Fruit fly (Drosophila melanogaster): ENCODE data around the gene CG15005.

The CG15005 gene

DNA sequence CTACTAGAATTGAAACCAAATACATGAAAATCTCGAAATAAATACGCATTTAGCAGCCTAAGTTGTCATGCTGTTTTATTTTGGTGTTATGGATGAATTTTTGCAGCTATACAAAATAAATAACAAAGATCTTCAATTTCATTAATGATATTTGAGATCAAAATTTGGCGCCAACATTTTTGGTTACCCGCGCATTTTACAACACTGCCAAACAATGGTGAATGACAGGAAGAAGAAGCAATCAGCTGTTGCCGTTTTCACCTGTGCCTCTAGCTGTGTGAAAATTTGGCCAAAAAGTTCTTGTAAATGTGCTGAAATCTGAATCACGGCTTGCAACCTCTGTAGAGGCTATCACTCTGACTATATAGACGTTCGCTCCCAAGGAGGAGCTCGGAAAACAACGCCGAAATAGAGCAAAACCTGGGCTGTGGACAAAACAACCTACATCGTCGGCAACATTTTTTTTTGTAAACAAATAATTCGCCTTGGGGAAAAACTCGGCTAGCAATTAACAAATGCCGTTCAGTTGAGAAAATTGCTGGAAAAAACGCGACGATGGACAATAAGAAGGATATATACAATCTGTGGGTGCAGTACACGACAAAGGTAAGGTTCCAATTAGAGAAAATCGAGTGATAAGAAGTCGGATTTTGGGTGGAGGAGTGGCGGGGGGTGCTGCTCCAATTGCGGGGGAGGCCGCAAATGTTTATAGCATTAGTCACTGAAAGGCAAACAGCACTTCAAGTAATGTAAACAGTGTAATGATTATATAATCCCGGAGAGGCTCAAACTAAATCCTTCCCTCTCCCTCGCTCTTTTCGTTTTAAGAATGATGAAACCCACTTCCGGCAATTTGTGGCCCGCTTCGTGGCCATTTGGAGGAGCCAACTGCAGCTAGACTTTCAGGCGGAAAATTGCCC, 10.1 kb downstream of the CG15005 start, which contains the start of gene CG43367 (continued):
- no peak for TF ChIP-seq CG17612 (GFP tag; IDR thresholded peaks at IDR 0.05)
- no peak for TF ChIP-seq CG14860 (GFP tag; IDR thresholded peaks at IDR 0.05; ENCODE audit: partially characterized antibody)
- peak; percentile 38 for TF ChIP-seq CG9932 (GFP tag; IDR thresholded peaks at IDR 0.05)
- TF ChIP-seq wek (GFP tag; optimal IDR thresholded peaks at IDR 0.05) = no peak
- peak in 1 of 2 experiments; percentile 47 for TF ChIP-seq insv (GFP tag; optimal IDR thresholded peaks at IDR 0.05)
- TF ChIP-seq CG4424 (GFP tag; optimal IDR thresholded peaks at IDR 0.05) = no peak
- TF ChIP-seq knrl (GFP tag; IDR thresholded peaks at IDR 0.05; ENCODE audit: partially characterized antibody) = no peak
- no peak for TF ChIP-seq Doc2 (GFP tag; IDR thresholded peaks at IDR 0.05)
- no peak for TF ChIP-seq zf30C (GFP tag; optimal IDR thresholded peaks at IDR 0.05)
- 0 out of 3 replicates have a peak, but pooled peaks have one; percentile 25 for TF ChIP-seq otp (GFP tag; IDR thresholded peaks at IDR 0.05)
- TF ChIP-seq CG15514 (GFP tag; optimal IDR thresholded peaks at IDR 0.05) = peak; percentile 29
- no peak for TF ChIP-seq gcm2 (GFP tag; optimal IDR thresholded peaks at IDR 0.05)
- TF ChIP-seq nom (GFP tag; optimal IDR thresholded peaks at IDR 0.05) = no peak
- no peak for TF ChIP-seq peb (GFP tag; IDR thresholded peaks at IDR 0.05)
- no peak for TF ChIP-seq B-H1 (GFP tag; IDR thresholded peaks at IDR 0.05)
- peak; percentile 94 to 98 for TF ChIP-seq crp (GFP tag; optimal IDR thresholded peaks at IDR 0.05)
- peak; percentile 45 for TF ChIP-seq HmgZ (tag; optimal IDR thresholded peaks at IDR 0.05)
- TF ChIP-seq Ets97D (GFP tag; optimal IDR thresholded peaks at IDR 0.05) = no peak
- TF ChIP-seq cwo (GFP tag; optimal IDR thresholded peaks at IDR 0.05) = no peak

DNA sequence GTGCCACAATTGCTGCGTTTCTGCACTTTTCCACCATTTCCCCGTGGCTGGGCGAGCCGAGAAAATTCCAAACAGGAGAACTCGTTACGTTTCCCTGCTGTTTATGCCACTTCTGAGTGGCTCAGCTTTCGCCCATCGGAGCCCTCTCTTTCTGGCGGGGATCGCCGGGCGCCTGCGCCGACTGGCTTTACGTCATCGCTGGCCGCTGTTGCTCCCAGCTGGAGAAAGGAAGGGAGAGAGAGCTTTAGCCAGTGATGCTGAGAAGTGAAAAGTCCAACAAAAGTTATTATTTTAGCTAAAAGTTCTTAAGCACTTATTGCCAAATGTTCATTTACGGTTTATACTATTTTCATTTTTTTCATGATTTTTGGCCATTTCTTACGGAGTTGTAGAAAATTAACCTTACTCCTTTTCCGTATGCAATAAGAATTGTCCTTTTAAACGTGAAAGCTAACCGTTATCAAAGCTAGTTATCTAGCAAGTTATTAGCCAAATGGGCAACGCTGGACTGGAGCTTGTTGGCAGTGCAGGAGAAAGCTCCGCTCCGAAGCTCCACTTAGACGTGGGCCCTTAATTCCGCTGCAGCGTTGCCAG, 16.1 kb downstream of the CG15005 start, which contains the start of the genes Teh2 and tipE:
Teh2 (minus strand) TSS at position 94 of the 594 bp plus-strand sequence.
tipE (plus strand) TSS at position 570 of the 594 bp plus-strand sequence.
- TF ChIP-seq lilli (GFP tag; optimal IDR thresholded peaks at IDR 0.05) (no peak), CG7372 (GFP tag; IDR thresholded peaks at IDR 0.05) (no peak), CG6689 (GFP tag; IDR thresholded peaks at IDR 0.05) (no peak), CG31365 (tag; optimal IDR thresholded peaks at IDR 0.05) (no peak), row (GFP tag; IDR thresholded peaks at IDR 0.05) (peak; percentile 58), cato (GFP tag; optimal IDR thresholded peaks at IDR 0.05; ENCODE audit: borderline replicate concordance) (no peak), Hr78 (GFP tag; optimal IDR thresholded peaks at IDR 0.05) (no peak), Sry-β (GFP tag; optimal IDR thresholded peaks at IDR 0.05) (peak; percentile 86), CG15514 (GFP tag; optimal IDR thresholded peaks at IDR 0.05) (peak; percentile 5), CG18599 (GFP tag; optimal IDR thresholded peaks at IDR 0.05) (peak; percentile 16), sc (optimal IDR thresholded peaks at IDR 0.05) (no peak), sc (GFP tag; optimal IDR thresholded peaks at IDR 0.05) (no peak), Sry-δ (GFP tag; optimal IDR thresholded peaks at IDR 0.05) (no peak), GATAe (GFP tag; conservative IDR thresholded peaks at IDR 0.05) (no peak), Trl (optimal IDR thresholded peaks at IDR 0.05) (peak; percentile 3 to 18), Trl (GFP tag; optimal IDR thresholded peaks at IDR 0.05) (no peak), CG9437 (GFP tag; optimal IDR thresholded peaks at IDR 0.05) (peak; percentile 23), ewg (GFP tag; optimal IDR thresholded peaks at IDR 0.05) (peak; percentile 89), CG2120 (GFP tag; optimal IDR thresholded peaks at IDR 0.05) (peak; percentile 18), Ets65A (GFP tag) (peak; percentile 61), Pdp1 (GFP tag; optimal IDR thresholded peaks at IDR 0.05) (peak in 1 of 2 experiments; percentile 50), CG32772 (GFP tag; IDR thresholded peaks at IDR 0.05) (no peak), CG3995 (GFP tag; optimal IDR thresholded peaks at IDR 0.05) (peak; percentile 3)
